Fruit fly (Drosophila melanogaster) whole organism, embryonic: ENCODE measurements around the gene ND-SGDH.

ENCODE experiments used
- Awh ChIP-seq: fragments of 200-800 bp; sonication (Bioruptor generic); IDR thresholded peaks from 2 replicates; pipeline ENCODE4, ENCODE4 v1.3.6; 2022; ENCODE audit warnings: missing biosample characterization, missing genetic modification characterization
- Bgb ChIP-seq: fragments of 200-800 bp; sonication (Bioruptor generic); IDR thresholded peaks from 2 replicates; pipeline ENCODE4 v1.3.6; 2022; ENCODE audit warnings: missing biosample characterization, missing genetic modification characterization; ENCODE audit not compliant: partially characterized antibody
- C15 ChIP-seq: fragments of 200-800 bp; sonication (Bioruptor generic); IDR thresholded peaks from 3 replicates; pipeline ENCODE4 v1.3.6; 2022; ENCODE audit warnings: missing biosample characterization, missing genetic modification characterization
- CG10431 ChIP-seq: fragments of 200-800 bp; sonication (Bioruptor generic); optimal IDR thresholded peaks from 3 replicates; lab custom pipeline; 2018; ENCODE audit warnings: missing biosample characterization, mild to moderate bottlenecking, missing genetic modification characterization
- CG10543 ChIP-seq: fragments of 200-800 bp; sonication (Bioruptor generic); optimal IDR thresholded peaks from 3 replicates; lab custom pipeline; 2017; ENCODE audit warnings: missing biosample characterization, mild to moderate bottlenecking, missing genetic modification characterization, moderate library complexity
- CG11085 ChIP-seq: fragments of 200-800 bp; sonication (Bioruptor generic); IDR thresholded peaks from 2 replicates; pipeline ENCODE4 v1.3.6; 2022; ENCODE audit warnings: missing biosample characterization, missing genetic modification characterization
- CG12299 ChIP-seq: fragments of 200-800 bp; sonication (Bioruptor generic); optimal IDR thresholded peaks from 2 replicates; lab custom pipeline; 2018; ENCODE audit warnings: missing biosample characterization, mild to moderate bottlenecking, missing genetic modification characterization
- CG13424 ChIP-seq: fragments of 200-800 bp; sonication (Bioruptor generic); optimal IDR thresholded peaks from 2 replicates; lab custom pipeline; 2019; ENCODE audit warnings: missing biosample characterization, mild to moderate bottlenecking, missing genetic modification characterization, moderate library complexity
- CG1603 ChIP-seq: fragments of 200-800 bp; sonication (Bioruptor generic); optimal IDR thresholded peaks from 2 replicates; lab custom pipeline; 2019; ENCODE audit warnings: missing biosample characterization, mild to moderate bottlenecking, missing genetic modification characterization, moderate library complexity
- CG1647 ChIP-seq: fragments of 200-800 bp; sonication (Bioruptor generic); optimal IDR thresholded peaks from 3 replicates; lab custom pipeline; 2016; ENCODE audit warnings: missing biosample characterization, missing genetic modification characterization
- CG18011 ChIP-seq: fragments of 200-800 bp; sonication (Bioruptor generic); optimal IDR thresholded peaks from 2 replicates; lab custom pipeline; 2017; ENCODE audit warnings: missing biosample characterization, missing genetic modification characterization, mild to moderate bottlenecking, moderate library complexity, missing genotype
- CG2120 ChIP-seq: fragments of 200-800 bp; sonication (Bioruptor generic); optimal IDR thresholded peaks from 3 replicates; lab custom pipeline; 2016; ENCODE audit warnings: missing biosample characterization, missing genetic modification characterization
- CG30403 ChIP-seq: fragments of 200-800 bp; sonication (Bioruptor generic); optimal IDR thresholded peaks from 3 replicates; lab custom pipeline; 2016; ENCODE audit warnings: missing biosample characterization, missing genetic modification characterization
- CG33213 ChIP-seq: fragments of 200-800 bp; sonication (Bioruptor generic); optimal IDR thresholded peaks from 3 replicates; lab custom pipeline; 2016; ENCODE audit warnings: missing biosample characterization, missing genetic modification characterization
- CG34376 ChIP-seq: fragments of 200-800 bp; sonication (Bioruptor generic); optimal IDR thresholded peaks from 2 replicates; lab custom pipeline; 2018; ENCODE audit warnings: missing biosample characterization, mild to moderate bottlenecking, missing genetic modification characterization
- CG4820 ChIP-seq: fragments of 200-800 bp; sonication (Bioruptor generic); optimal IDR thresholded peaks from 3 replicates; lab custom pipeline; 2016; ENCODE audit warnings: missing biosample characterization, missing genetic modification characterization
- CG7987 ChIP-seq: fragments of 200-800 bp; sonication (Bioruptor generic); optimal IDR thresholded peaks from 2 replicates; lab custom pipeline; 2018; ENCODE audit warnings: missing biosample characterization, mild to moderate bottlenecking, missing genetic modification characterization, moderate library complexity
- CG8281 ChIP-seq: fragments of 200-800 bp; sonication (Bioruptor generic); optimal IDR thresholded peaks from 2 replicates; lab custom pipeline; 2018; ENCODE audit warnings: missing biosample characterization, mild to moderate bottlenecking, missing genetic modification characterization, moderate library complexity
- CG8290 ChIP-seq, 3 experiments: fragments of 200-800 bp; sonication (Bioruptor generic); optimal IDR thresholded peaks; 2 replicates each; lab custom pipeline; 2016 to 2019; ENCODE audit warnings: missing biosample characterization in 3 of 3, missing genetic modification characterization in 3 of 3, mild to moderate bottlenecking in 2 of 3, moderate library complexity in 1 of 3
- CG9215 ChIP-seq: fragments of 200-800 bp; sonication (Bioruptor generic); IDR thresholded peaks from 2 replicates; pipeline ENCODE4 v1.3.6; 2022; ENCODE audit warnings: missing biosample characterization, missing genetic modification characterization
- CTCF ChIP-seq: fragments of 200-800 bp; sonication (Bioruptor generic); optimal IDR thresholded peaks from 2 replicates; lab custom pipeline; 2017; ENCODE audit warnings: missing biosample characterization, mild to moderate bottlenecking, missing genetic modification characterization, moderate library complexity
- D19A ChIP-seq: fragments of 200-800 bp; optimal IDR thresholded peaks from 3 replicates; lab custom pipeline; 2019; ENCODE audit warnings: missing biosample characterization, mild to moderate bottlenecking, missing genetic modification characterization, moderate library complexity
- Doc2 ChIP-seq: fragments of 200-800 bp; sonication (Bioruptor generic); IDR thresholded peaks from 2 replicates; pipeline ENCODE4 v1.3.6; 2022; ENCODE audit warnings: missing biosample characterization, missing genetic modification characterization
- Fer2 ChIP-seq: fragments of 200-800 bp; sonication (Bioruptor generic); optimal IDR thresholded peaks from 2 replicates; lab custom pipeline; 2018; ENCODE audit warnings: missing biosample characterization, mild to moderate bottlenecking, missing genetic modification characterization, moderate library complexity
- GATAe ChIP-seq: fragments of 200-800 bp; sonication (Bioruptor generic); conservative IDR thresholded peaks from 2 replicates; pipeline ENCODE4 v1.3.6; 2022; ENCODE audit warnings: missing biosample characterization, missing genetic modification characterization
- HLH54F ChIP-seq: fragments of 200-800 bp; sonication (Bioruptor generic); optimal IDR thresholded peaks from 3 replicates; lab custom pipeline; 2016; ENCODE audit warnings: missing biosample characterization, missing genetic modification characterization
- Hey ChIP-seq: fragments of 200-800 bp; sonication (Bioruptor generic); optimal IDR thresholded peaks from 3 replicates; lab custom pipeline; 2018; ENCODE audit warnings: missing biosample characterization, mild to moderate bottlenecking, missing genetic modification characterization
- MTF-1 ChIP-seq: fragments of 200-800 bp; sonication (Bioruptor generic); optimal IDR thresholded peaks from 2 replicates; lab custom pipeline; 2018; ENCODE audit warnings: missing biosample characterization, mild to moderate bottlenecking, missing genetic modification characterization, borderline replicate concordance
- Neu2 ChIP-seq: fragments of 200-800 bp; sonication (Bioruptor generic); optimal IDR thresholded peaks from 3 replicates; lab custom pipeline; 2016; ENCODE audit warnings: missing biosample characterization, missing genetic modification characterization, borderline replicate concordance
- NfI ChIP-seq: fragments of 200-800 bp; sonication (Bioruptor generic); optimal IDR thresholded peaks from 3 replicates; lab custom pipeline; 2018; ENCODE audit warnings: missing biosample characterization, mild to moderate bottlenecking, missing genetic modification characterization, moderate library complexity
- Rfx ChIP-seq: fragments of 200-800 bp; sonication (Bioruptor generic); IDR thresholded peaks from 2 replicates; pipeline ENCODE4 v1.3.6; 2022; ENCODE audit warnings: missing biosample characterization, missing genetic modification characterization
- al ChIP-seq: fragments of 200-800 bp; sonication (Bioruptor generic); IDR thresholded peaks from 2 replicates; pipeline ENCODE4 v1.3.6; 2022; ENCODE audit warnings: missing biosample characterization, missing genetic modification characterization
- az2 ChIP-seq: fragments of 200-800 bp; sonication (Bioruptor generic); optimal IDR thresholded peaks from 3 replicates; lab custom pipeline; 2016; ENCODE audit warnings: missing biosample characterization, missing genetic modification characterization
- chif ChIP-seq, 2 experiments: fragments of 200-800 bp; sonication (Bioruptor generic); optimal IDR thresholded peaks; 3 replicates each; lab custom pipeline; 2016; ENCODE audit warnings: missing biosample characterization in 2 of 2, missing genetic modification characterization in 2 of 2
- chn ChIP-seq: fragments of 200-800 bp; sonication (Bioruptor generic); optimal IDR thresholded peaks from 2 replicates; lab custom pipeline; 2016; ENCODE audit warnings: missing biosample characterization, missing genetic modification characterization
- crc ChIP-seq: fragments of 200-800 bp; sonication (Bioruptor generic); optimal IDR thresholded peaks from 2 replicates; lab custom pipeline; 2016; ENCODE audit warnings: missing biosample characterization, missing genetic modification characterization
- crol ChIP-seq: fragments of 200-800 bp; sonication (Bioruptor generic); IDR thresholded peaks from 2 replicates; pipeline ENCODE4 v1.3.6; 2022; ENCODE audit warnings: missing biosample characterization, missing genetic modification characterization
- dmrt11E ChIP-seq: fragments of 200-800 bp; sonication (Bioruptor generic); optimal IDR thresholded peaks from 3 replicates; lab custom pipeline; 2018; ENCODE audit warnings: missing biosample characterization, mild to moderate bottlenecking, missing genetic modification characterization, moderate library complexity
- exex ChIP-seq: fragments of 200-800 bp; sonication (Bioruptor generic); optimal IDR thresholded peaks from 4 replicates; lab custom pipeline; 2018; ENCODE audit warnings: missing biosample characterization, mild to moderate bottlenecking, missing genetic modification characterization, moderate library complexity
- insv ChIP-seq, 2 experiments: fragments of 200-800 bp; sonication (Bioruptor generic); optimal IDR thresholded peaks; 3 replicates each; lab custom pipeline; 2016 to 2018; ENCODE audit warnings: missing biosample characterization in 2 of 2, missing genetic modification characterization in 2 of 2
- maf-S ChIP-seq: fragments of 200-800 bp; sonication (Bioruptor generic); optimal IDR thresholded peaks from 2 replicates; lab custom pipeline; 2016; ENCODE audit warnings: missing biosample characterization, missing genetic modification characterization
- odd ChIP-seq: fragments of 200-800 bp; sonication (Bioruptor generic); optimal IDR thresholded peaks from 2 replicates; lab custom pipeline; 2017; ENCODE audit warnings: missing biosample characterization, mild to moderate bottlenecking, missing genetic modification characterization
- slou ChIP-seq: fragments of 200-800 bp; sonication (Bioruptor generic); optimal IDR thresholded peaks from 3 replicates; lab custom pipeline; 2016; ENCODE audit warnings: missing biosample characterization, missing genetic modification characterization
- slp2 ChIP-seq: fragments of 200-800 bp; sonication (Bioruptor generic); optimal IDR thresholded peaks from 2 replicates; lab custom pipeline; 2016; ENCODE audit warnings: missing biosample characterization, missing genetic modification characterization
- so ChIP-seq: fragments of 200-800 bp; sonication (Bioruptor generic); IDR thresholded peaks from 3 replicates; pipeline ENCODE4 v1.3.6; 2022; ENCODE audit warnings: missing biosample characterization, missing genetic modification characterization
- sob ChIP-seq: fragments of 200-800 bp; sonication (Bioruptor generic); IDR thresholded peaks from 2 replicates; pipeline ENCODE4 v1.3.6; 2022; ENCODE audit warnings: missing biosample characterization, missing genetic modification characterization
- sug ChIP-seq: fragments of 200-800 bp; optimal IDR thresholded peaks from 2 replicates; lab custom pipeline; 2019; ENCODE audit warnings: missing biosample characterization, mild to moderate bottlenecking, missing genetic modification characterization, moderate library complexity
- ttk ChIP-seq: fragments of 200-800 bp; sonication (Bioruptor generic); IDR thresholded peaks from 2 replicates; pipeline ENCODE4 v2.1.2; 2022; ENCODE audit warnings: missing biosample characterization, missing genetic modification characterization
- unpg ChIP-seq: fragments of 200-800 bp; sonication (Bioruptor generic); optimal IDR thresholded peaks from 3 replicates; lab custom pipeline; 2018; ENCODE audit warnings: missing biosample characterization, mild to moderate bottlenecking, missing genetic modification characterization, moderate library complexity
- wek ChIP-seq: fragments of 200-800 bp; sonication (Bioruptor generic); optimal IDR thresholded peaks from 3 replicates; lab custom pipeline; 2018; ENCODE audit warnings: missing biosample characterization, mild to moderate bottlenecking, missing genetic modification characterization, moderate library complexity

The ND-SGDH gene

DNA sequence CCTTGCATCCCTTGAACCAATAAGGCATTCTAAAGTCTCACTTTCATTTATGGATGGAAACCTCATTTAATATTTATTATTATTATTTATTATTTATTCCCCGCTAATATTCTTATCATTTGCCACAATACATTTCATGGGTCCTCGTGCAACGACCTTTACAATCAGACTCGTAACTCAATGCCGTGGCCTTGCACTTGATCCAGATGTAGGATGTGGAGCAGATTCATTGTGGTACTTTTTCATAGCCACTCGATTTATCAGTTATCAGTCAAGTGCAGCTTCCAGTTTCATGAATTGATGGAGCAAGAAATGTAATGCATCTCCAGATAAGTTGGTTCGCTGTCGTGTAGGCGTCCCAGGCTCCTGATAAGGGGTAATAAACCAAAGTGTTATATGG lies 47.0 kb upstream of the ND-SGDH start:
- no peak for TF ChIP-seq CG8290 (GFP tag; optimal IDR thresholded peaks at IDR 0.05; lab: Kevin White, UChicago)
- no peak for TF ChIP-seq CG8290 (tag; optimal IDR thresholded peaks at IDR 0.05; lab: Kevin White, UChicago)
- no peak for TF ChIP-seq CG1647 (GFP tag; lab: Kevin White, UChicago)
- no peak for TF ChIP-seq Hey (tag; lab: Kevin White, UChicago)
- TF ChIP-seq Doc2, result no peak
- no peak for TF ChIP-seq NfI (GFP tag; lab: Kevin White, UChicago)
- no peak for TF ChIP-seq exex (tag; lab: Kevin White, UChicago)
- no peak for TF ChIP-seq CG13424 (tag; lab: Kevin White, UChicago)
- TF ChIP-seq CG33213 (GFP tag; lab: Kevin White, UChicago), result no peak
- no peak for TF ChIP-seq GATAe (GFP tag; lab: Robert Waterston, UW)
- TF ChIP-seq unpg (GFP tag; lab: Kevin White, UChicago), result no peak
- TF ChIP-seq CG18011 (GFP tag; lab: Kevin White, UChicago), result no peak
- no peak for TF ChIP-seq so (GFP tag; lab: Robert Waterston, UW)
- TF ChIP-seq C15 (GFP tag; lab: Robert Waterston, UW), result no peak
- TF ChIP-seq ttk (GFP tag; lab: Robert Waterston, UW), result no peak
- no peak for TF ChIP-seq CG10431 (GFP tag; lab: Kevin White, UChicago)
- no peak for TF ChIP-seq D19A (tag; lab: Kevin White, UChicago)
- TF ChIP-seq dmrt11E (tag; lab: Kevin White, UChicago), result no peak
- TF ChIP-seq insv (GFP tag; optimal IDR thresholded peaks at IDR 0.05; lab: Kevin White, UChicago), result no peak
- TF ChIP-seq CG1603 (tag; lab: Kevin White, UChicago), result no peak

DNA sequence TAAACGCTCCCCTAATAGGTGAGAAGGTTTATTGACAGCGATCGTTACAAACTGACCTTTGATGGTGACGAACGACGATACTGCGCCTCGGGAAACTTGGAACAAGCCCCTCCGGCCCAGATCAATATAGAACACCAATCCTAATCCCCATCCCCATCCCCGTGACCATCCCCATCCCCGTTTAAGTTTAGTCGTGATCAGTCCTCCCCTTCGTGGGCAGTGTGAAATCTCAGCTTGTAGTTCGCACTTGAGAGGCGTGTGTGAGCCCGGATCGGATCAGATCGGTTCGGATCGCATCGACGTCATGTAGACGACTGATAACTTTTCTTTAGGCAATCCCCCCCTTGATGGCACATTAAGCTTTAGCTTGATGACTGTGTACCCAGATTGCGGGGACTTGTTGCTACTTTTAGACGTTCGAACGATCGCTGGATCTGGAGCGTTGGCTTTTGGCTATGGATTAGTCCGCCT lies 46.2 kb upstream of the ND-SGDH start, which contains the start of gene Miox:
TSS of gene Miox (plus strand) at position 421 of the 471 bp plus-strand sequence.
- no peak for TF ChIP-seq slou (GFP tag; lab: Kevin White, UChicago)
- TF ChIP-seq al (GFP tag; lab: Robert Waterston, UW), result no peak
- no peak for TF ChIP-seq crc (GFP tag; lab: Kevin White, UChicago)
- TF ChIP-seq NfI (GFP tag; lab: Kevin White, UChicago), result no peak
- no peak for TF ChIP-seq chn (GFP tag; lab: Kevin White, UChicago)
- TF ChIP-seq CG7987 (GFP tag; lab: Kevin White, UChicago), result peak; percentile 69
- TF ChIP-seq wek (GFP tag; lab: Kevin White, UChicago), result no peak
- no peak for TF ChIP-seq Hey (tag; lab: Kevin White, UChicago)
- TF ChIP-seq CG30403, result no peak
- no peak for TF ChIP-seq CG4820
- no peak for TF ChIP-seq HLH54F (GFP tag; lab: Kevin White, UChicago)
- TF ChIP-seq Bgb (GFP tag; lab: Robert Waterston, UW), result no peak
- TF ChIP-seq CG8281, result no peak
- TF ChIP-seq sob (GFP tag; lab: Robert Waterston, UW), result no peak
- TF ChIP-seq MTF-1 (GFP tag; lab: Kevin White, UChicago), result no peak
- TF ChIP-seq CG34376, result peak; percentile 65
- TF ChIP-seq odd, result no peak
- peak; percentile 75 for TF ChIP-seq sug (tag; lab: Kevin White, UChicago)
- no peak for TF ChIP-seq CG11085 (GFP tag; lab: Robert Waterston, UW)
- TF ChIP-seq az2 (GFP tag; lab: Kevin White, UChicago), result no peak
- TF ChIP-seq Fer2, result no peak
- no peak for TF ChIP-seq chif (GFP tag; optimal IDR thresholded peaks at IDR 0.05; lab: Kevin White, UChicago)
- TF ChIP-seq CG10543 (GFP tag; lab: Kevin White, UChicago), result peak; percentile 1
- TF ChIP-seq CTCF (GFP tag; lab: Kevin White, UChicago), result no peak
- TF ChIP-seq slp2 (GFP tag; lab: Kevin White, UChicago), result no peak
- no peak for TF ChIP-seq CG9215 (GFP tag; lab: Robert Waterston, UW)
- no peak for TF ChIP-seq Neu2 (GFP tag; lab: Kevin White, UChicago)
- no peak for TF ChIP-seq CG2120
- TF ChIP-seq Awh (GFP tag; lab: Robert Waterston, UW), result no peak
- TF ChIP-seq Rfx (GFP tag; lab: Robert Waterston, UW), result no peak
- TF ChIP-seq CG12299, result no peak
- TF ChIP-seq crol, result peak; percentile 16; the same call in 1 of the 2 replicates
- no peak for TF ChIP-seq maf-S (GFP tag; lab: Kevin White, UChicago)
- TF ChIP-seq, all 482 proteins: peak for 5
